Fruit fly (Drosophila melanogaster): ENCODE measurements around the gene CG15282.

DNA sequence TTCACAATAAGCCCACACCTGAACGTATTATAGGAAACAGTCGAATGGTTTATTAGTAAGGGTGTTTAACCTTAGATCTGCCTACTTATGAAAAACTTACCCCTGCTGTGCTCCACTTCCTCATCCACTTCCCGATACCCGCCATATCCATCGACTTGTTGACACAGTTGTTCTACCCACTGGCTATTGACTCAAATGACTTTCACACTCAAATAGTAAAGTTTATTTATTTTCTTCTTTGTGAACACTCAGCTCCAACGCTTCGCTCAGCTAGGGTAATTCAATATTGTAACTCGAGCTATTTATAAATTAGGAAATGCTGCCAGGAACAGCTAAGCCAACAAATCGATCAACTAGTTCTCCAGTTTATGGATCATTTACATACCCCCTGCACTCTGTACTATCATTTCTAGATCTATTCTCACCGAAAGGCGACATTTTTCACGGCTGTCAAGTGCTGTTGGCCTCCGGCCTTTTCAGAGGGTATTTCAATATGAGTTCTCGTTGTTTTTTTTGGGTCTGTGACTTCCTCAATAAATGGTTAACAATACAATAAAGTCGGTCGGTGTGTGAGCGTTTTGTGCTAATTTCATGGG is 26.5 kb upstream of the CG15282 start:
- TF ChIP-seq psq (optimal IDR thresholded peaks at IDR 0.05) (no peak), Dll (optimal IDR thresholded peaks at IDR 0.05) (no peak), CG8478 (optimal IDR thresholded peaks at IDR 0.05) (no peak)

Measured in whole organism.